Fruit fly (Drosophila melanogaster) whole organism, prepupa: ENCODE measurements around the gene CG42397.
A peak's percentile ranks its signal among the peaks of the same experiment; 100 is the strongest.

Source experiments
- CG3032 ChIP-seq: fragments of 200-800 bp; optimal IDR thresholded peaks from 2 replicates; lab custom pipeline; 2019; ENCODE audit warnings: missing biosample characterization, mild to moderate bottlenecking, missing genetic modification characterization, moderate library complexity
- Eip78C ChIP-seq: fragments of 200-800 bp; sonication (Bioruptor generic); peaks from one replicate; lab custom pipeline; 2016; ENCODE audit warnings: missing biosample characterization, missing genetic modification characterization
- ss ChIP-seq, 2 experiments: fragments of 200-800 bp; sonication (Bioruptor generic); optimal IDR thresholded peaks; 2 replicates in 1 of 2; 3 replicates in 1 of 2; lab custom pipeline; 2017 to 2018; ENCODE audit warnings: mild to moderate bottlenecking in 2 of 2, missing biosample characterization in 2 of 2, missing genetic modification characterization in 2 of 2, moderate library complexity in 1 of 2
- svp ChIP-seq: fragments of 200-800 bp; sonication (Bioruptor generic); peaks from one replicate; lab custom pipeline; 2016; ENCODE audit warnings: missing biosample characterization, missing genetic modification characterization

DNA sequence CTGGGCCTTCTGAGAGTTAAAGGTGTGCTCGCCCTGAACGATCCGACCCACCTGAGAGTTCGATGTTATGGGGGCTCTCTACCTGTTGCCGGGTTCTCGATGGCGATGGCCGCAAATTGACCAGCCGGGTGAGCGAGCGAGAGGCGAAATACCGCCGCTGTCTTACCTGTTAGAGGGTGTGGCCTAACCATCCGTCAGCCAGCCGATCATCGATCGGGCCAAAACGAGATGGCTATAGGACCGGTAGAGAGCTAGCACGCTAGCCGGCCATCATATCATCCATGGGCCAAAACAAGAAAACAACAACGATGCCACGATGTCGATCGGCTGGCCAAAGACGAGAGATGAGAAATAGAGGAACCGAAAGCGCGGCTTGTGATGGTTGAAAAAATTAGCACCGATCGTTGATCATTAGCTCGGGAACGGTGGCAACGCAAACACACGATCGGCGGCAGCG, 46.3 kb downstream of the CG42397 start, which contains the start of gene byn:
- no peak for TF ChIP-seq svp (GFP tag; lab: Kevin White, UChicago)
- peak in 1 of 2 experiments; percentile 42 for TF ChIP-seq ss (GFP tag; optimal IDR thresholded peaks at IDR 0.05; lab: Kevin White, UChicago)
- TF ChIP-seq Eip78C (GFP tag; lab: Kevin White, UChicago): no peak
- TF ChIP-seq CG3032: no peak
